Worm (Caenorhabditis elegans): ENCODE measurements around the gene C35D10.1.

The C35D10.1 gene

DNA sequence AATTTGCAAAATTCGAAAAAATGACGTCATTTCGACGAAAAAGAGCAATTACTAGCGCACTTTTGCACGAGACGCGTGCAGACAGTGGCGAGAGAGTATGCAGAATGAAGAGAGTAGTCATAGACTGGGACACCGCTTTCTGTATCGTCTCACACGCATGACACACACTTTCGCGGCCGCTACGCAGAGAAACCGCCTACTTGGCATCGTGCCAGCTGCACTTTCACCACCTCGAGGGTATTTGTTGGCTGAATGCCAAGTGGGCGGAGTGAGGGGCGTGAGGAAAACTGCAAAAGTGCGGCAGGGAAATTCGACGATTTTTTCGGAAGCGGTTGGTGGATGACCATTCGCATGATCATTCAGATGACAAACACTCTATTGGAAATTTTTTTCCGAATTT, 20.2 kb downstream of the C35D10.1 start (continued):
- TF ChIP-seq ttx-3 (tag; optimal IDR thresholded peaks at IDR 0.05) (no peak), ceh-45 (GFP tag; IDR thresholded peaks at IDR 0.05) (no peak), pros-1 (tag; optimal IDR thresholded peaks at IDR 0.05) (peak; percentile 92), hlh-15 (tag; optimal IDR thresholded peaks at IDR 0.05) (no peak), ceh-30 (tag; optimal IDR thresholded peaks at IDR 0.05) (peak; percentile 5), hlh-6 (tag; optimal IDR thresholded peaks at IDR 0.05) (peak; percentile 37), lim-6 (tag; optimal IDR thresholded peaks at IDR 0.05) (peak; percentile 79), nhr-11 (tag; optimal IDR thresholded peaks at IDR 0.05) (no peak), mec-3 (tag; optimal IDR thresholded peaks at IDR 0.05; ENCODE audit: borderline replicate concordance) (no peak), fkh-6 (tag; optimal IDR thresholded peaks at IDR 0.05) (peak; percentile 54), K02D7.2 (tag; optimal IDR thresholded peaks at IDR 0.05) (no peak), eyg-1 (tag; optimal IDR thresholded peaks at IDR 0.05) (peak; percentile 25), ceh-31 (tag; optimal IDR thresholded peaks at IDR 0.05) (peak; percentile 98), unc-86 (tag; optimal IDR thresholded peaks at IDR 0.05) (peak; percentile 54), dmd-4 (tag; optimal IDR thresholded peaks at IDR 0.05; ENCODE audit: borderline replicate concordance) (peak; percentile 85), ceh-24 (tag; optimal IDR thresholded peaks at IDR 0.05) (no peak), zip-5 (tag; optimal IDR thresholded peaks at IDR 0.05) (no peak)

DNA sequence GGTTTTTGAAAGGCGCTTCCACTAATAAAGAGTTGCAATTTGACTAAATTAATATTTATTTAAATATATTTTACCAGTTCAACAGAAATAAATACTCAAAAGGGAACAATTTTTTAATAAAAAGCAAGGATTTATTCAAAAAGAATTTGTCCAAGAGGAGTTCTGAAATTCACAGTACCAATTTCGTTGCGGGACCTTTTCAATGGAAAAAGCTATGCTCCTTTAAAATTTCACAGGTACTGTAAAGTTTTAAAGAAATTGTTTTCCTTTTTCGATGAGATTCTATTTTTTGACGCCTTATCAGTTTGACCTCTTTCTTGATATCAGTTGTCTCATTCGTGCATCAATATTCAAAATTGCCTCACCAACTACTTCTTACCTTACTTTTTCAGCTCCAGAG, 20.7 kb downstream of the C35D10.1 start, which contains the start of gene tag-340:
Gene tag-340 (plus strand): TSS at position 249 of the 400 bp plus-strand sequence.
- TF ChIP-seq hlh-13 (GFP tag; optimal IDR thresholded peaks at IDR 0.05), result no peak

DNA sequence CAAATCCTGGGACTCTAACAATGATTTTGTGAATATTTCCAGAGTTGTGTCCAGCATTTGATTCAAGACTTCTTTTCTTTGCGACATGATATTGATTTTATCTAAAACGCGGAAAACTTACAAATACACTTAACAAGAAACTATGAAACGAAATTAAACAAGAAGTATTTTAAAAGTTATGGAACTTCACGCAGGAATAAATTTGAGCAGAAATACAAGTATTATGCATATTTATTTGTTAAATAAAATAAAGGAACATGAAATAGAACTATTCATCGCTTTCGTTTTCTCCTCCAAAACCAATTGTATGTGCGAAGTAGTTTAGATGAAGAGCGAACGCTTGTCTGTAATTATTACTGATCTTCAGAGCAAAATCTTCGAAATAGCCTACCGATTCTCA, 24.2 kb downstream of the C35D10.1 start, which contains the start of gene kbp-2:
Gene kbp-2 (minus strand): TSS at position 101 of the 400 bp plus-strand sequence.
- no peak for TF ChIP-seq unc-86 (tag; optimal IDR thresholded peaks at IDR 0.05)
- TF ChIP-seq ceh-19 (GFP tag; optimal IDR thresholded peaks at IDR 0.05), result no peak
- TF ChIP-seq sdc-2 (tag; optimal IDR thresholded peaks at IDR 0.05), result no peak
- no peak for TF ChIP-seq C38D4.7 (GFP tag; optimal IDR thresholded peaks at IDR 0.05)
- no peak for TF ChIP-seq unc-55 (GFP tag; optimal IDR thresholded peaks at IDR 0.05)
- TF ChIP-seq ceh-2 (tag; optimal IDR thresholded peaks at IDR 0.05), result no peak
- no peak for TF ChIP-seq ceh-22 (tag; optimal IDR thresholded peaks at IDR 0.05)
- no peak for TF ChIP-seq syd-9 (tag; optimal IDR thresholded peaks at IDR 0.05)
- no peak for TF ChIP-seq ceh-30 (tag; optimal IDR thresholded peaks at IDR 0.05)
- TF ChIP-seq tbx-2 (tag; optimal IDR thresholded peaks at IDR 0.05), result no peak
- TF ChIP-seq ttx-3 (tag; optimal IDR thresholded peaks at IDR 0.05), result no peak
- TF ChIP-seq Y22D7AL.16 (tag; optimal IDR thresholded peaks at IDR 0.05), result no peak
- no peak for TF ChIP-seq che-1 (tag; optimal IDR thresholded peaks at IDR 0.05)

DNA sequence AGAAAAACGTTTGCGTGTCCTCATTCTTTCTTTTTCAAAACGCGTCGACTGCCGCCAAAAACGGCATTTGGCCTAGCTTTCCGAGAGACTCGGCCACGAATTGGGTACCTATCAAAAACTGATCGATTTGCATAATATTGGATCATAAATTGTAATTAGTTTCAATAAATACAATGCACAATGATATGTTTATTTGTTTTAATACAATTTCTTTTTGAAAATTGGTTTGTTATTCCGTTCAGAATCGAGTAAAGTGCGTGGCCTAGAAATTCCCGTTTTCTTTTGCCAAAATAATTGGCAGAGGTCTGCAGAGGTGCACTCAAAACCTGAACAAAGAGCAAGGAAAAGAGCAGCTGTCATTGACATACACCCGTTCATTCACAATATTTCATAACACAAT, 25.9 kb downstream of the C35D10.1 start, which contains the start of gene F26F4.8:
Gene F26F4.8 (minus strand): TSS at position 69 of the 400 bp plus-strand sequence.
- TF ChIP-seq dve-1 (tag; optimal IDR thresholded peaks at IDR 0.05) (no peak), C38D4.7 (GFP tag; optimal IDR thresholded peaks at IDR 0.05) (no peak), ceh-30 (tag; optimal IDR thresholded peaks at IDR 0.05) (no peak), K02D7.2 (tag; optimal IDR thresholded peaks at IDR 0.05) (no peak), pax-1 (tag; optimal IDR thresholded peaks at IDR 0.05) (no peak), ceh-19 (GFP tag; optimal IDR thresholded peaks at IDR 0.05) (no peak), odd-2 (tag; optimal IDR thresholded peaks at IDR 0.05) (no peak), tbx-7 (tag; optimal IDR thresholded peaks at IDR 0.05) (peak; percentile 85), ceh-18 (tag; optimal IDR thresholded peaks at IDR 0.05) (peak; percentile 6), npax-4 (tag; optimal IDR thresholded peaks at IDR 0.05) (no peak), ama-1 (optimal IDR thresholded peaks at IDR 0.05) (no peak), unc-86 (tag; optimal IDR thresholded peaks at IDR 0.05) (peak; percentile 10), sdc-2 (tag; optimal IDR thresholded peaks at IDR 0.05) (peak; percentile 54), che-1 (tag; optimal IDR thresholded peaks at IDR 0.05) (no peak), ztf-16 (tag; optimal IDR thresholded peaks at IDR 0.05) (peak; percentile 1), hlh-6 (tag; optimal IDR thresholded peaks at IDR 0.05) (no peak), hlh-13 (GFP tag; optimal IDR thresholded peaks at IDR 0.05) (no peak), K09A11.1 (tag; optimal IDR thresholded peaks at IDR 0.05; ENCODE audit: insufficient read depth) (no peak), lim-6 (tag; optimal IDR thresholded peaks at IDR 0.05) (peak; percentile 43), ceh-24 (tag; optimal IDR thresholded peaks at IDR 0.05) (no peak), F13H6.1 (tag; optimal IDR thresholded peaks at IDR 0.05) (peak; percentile 37), pros-1 (tag; optimal IDR thresholded peaks at IDR 0.05) (no peak), pat-9 (tag; optimal IDR thresholded peaks at IDR 0.05) (no peak), tbx-2 (tag; optimal IDR thresholded peaks at IDR 0.05) (peak; percentile 85), pha-4 (tag; optimal IDR thresholded peaks at IDR 0.05) (no peak), ceh-22 (tag; optimal IDR thresholded peaks at IDR 0.05) (no peak), ttx-3 (tag; optimal IDR thresholded peaks at IDR 0.05) (no peak), pha-2 (tag; optimal IDR thresholded peaks at IDR 0.05) (no peak), ets-4 (tag; optimal IDR thresholded peaks at IDR 0.05) (peak; percentile 88), fax-1 (tag; optimal IDR thresholded peaks at IDR 0.05) (peak; percentile 51), fkh-6 (tag; optimal IDR thresholded peaks at IDR 0.05) (peak; percentile 40), ceh-9 (tag; optimal IDR thresholded peaks at IDR 0.05) (no peak), pqm-1 (tag; optimal IDR thresholded peaks at IDR 0.05) (no peak), gmeb-2 (tag; optimal IDR thresholded peaks at IDR 0.05) (no peak)

All from whole organism, late embryonic.